Worm (Caenorhabditis elegans): ENCODE results near the gene sea-1.

DNA sequence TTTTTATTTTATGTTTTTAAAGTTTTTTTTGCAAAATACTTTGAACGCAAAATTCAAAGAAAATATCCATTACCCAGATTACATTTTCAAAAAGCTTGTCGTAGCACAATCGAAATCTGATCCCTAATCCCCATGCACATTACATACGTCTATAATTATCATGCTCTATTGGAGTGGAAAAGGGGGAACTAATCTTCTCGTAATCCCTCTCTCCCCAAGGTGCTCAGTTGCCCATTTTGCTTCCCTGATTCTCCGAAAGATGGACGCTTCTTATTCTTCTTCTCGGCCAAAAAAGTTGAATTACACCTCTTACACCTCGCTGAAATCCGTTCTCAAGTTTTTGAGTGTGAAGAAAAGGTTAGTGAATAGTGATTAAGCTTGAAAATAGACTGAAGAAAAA lies 37.7 kb upstream of the sea-1 start, which contains the start of gene fbxc-53:
- no peak for TF ChIP-seq ztf-25 (GFP tag; IDR thresholded peaks at IDR 0.05)
- no peak for TF ChIP-seq rcor-1 (GFP tag; IDR thresholded peaks at IDR 0.05)
- TF ChIP-seq ceh-58 (GFP tag; IDR thresholded peaks at IDR 0.05) = no peak
- TF ChIP-seq lag-1 (GFP tag; IDR thresholded peaks at IDR 0.05) = no peak
- no peak for TF ChIP-seq ceh-100 (GFP tag; IDR thresholded peaks at IDR 0.05)
- TF ChIP-seq cebp-1 (GFP tag; IDR thresholded peaks at IDR 0.05) = no peak
- TF ChIP-seq cebp-1 (tag; optimal IDR thresholded peaks at IDR 0.05) = no peak

All from whole organism, young adult.